Fruit fly (Drosophila melanogaster): ENCODE results near the gene CG14435.

CG14435 gene

dm6 chrX:6874918-6875454, 31.3 kb upstream of the CG14435 start (continued):
- TF ChIP-seq seq (GFP tag; IDR thresholded peaks at IDR 0.05) (0 out of 2 replicates have a peak, but pooled peaks have one; percentile 12), Sry-β (GFP tag; optimal IDR thresholded peaks at IDR 0.05) (no peak)

dm6 chrX:6871746-6872145, 28.0 kb upstream of the CG14435 start:
- TF ChIP-seq CG6689 (GFP tag; IDR thresholded peaks at IDR 0.05) (no peak), Blimp-1 (GFP tag; optimal IDR thresholded peaks at IDR 0.05) (no peak), CG12769 (tag; optimal IDR thresholded peaks at IDR 0.05) (peak; percentile 57), jigr1 (GFP tag; IDR thresholded peaks at IDR 0.05) (no peak), CG8478 (optimal IDR thresholded peaks at IDR 0.05) (peak; percentile 22), prd (optimal IDR thresholded peaks at IDR 0.05) (no peak), prd (GFP tag; IDR thresholded peaks at IDR 0.05) (no peak), grau (tag; optimal IDR thresholded peaks at IDR 0.05) (peak; percentile 59), wor (GFP tag; IDR thresholded peaks at IDR 0.05) (no peak), hth (optimal IDR thresholded peaks at IDR 0.05) (no peak), jumu (GFP tag; optimal IDR thresholded peaks at IDR 0.05) (no peak), Nf-YC (tag; optimal IDR thresholded peaks at IDR 0.05) (no peak), Lpt (GFP tag; optimal IDR thresholded peaks at IDR 0.05) (no peak), CG30431 (GFP tag; optimal IDR thresholded peaks at IDR 0.05) (no peak), cg (GFP tag; optimal IDR thresholded peaks at IDR 0.05) (peak; percentile 56), exex (tag; optimal IDR thresholded peaks at IDR 0.05) (no peak), CG9817 (tag; optimal IDR thresholded peaks at IDR 0.05) (no peak), tx (GFP tag; optimal IDR thresholded peaks at IDR 0.05) (no peak), crol (GFP tag; IDR thresholded peaks at IDR 0.05) (peak; percentile 66), CG1832 (GFP tag; optimal IDR thresholded peaks at IDR 0.05) (peak; percentile 28), ac (GFP tag; optimal IDR thresholded peaks at IDR 0.05) (no peak), kah (GFP tag; optimal IDR thresholded peaks at IDR 0.05) (peak; percentile 94), ash1 (GFP tag; optimal IDR thresholded peaks at IDR 0.05) (peak; percentile 13), Hand (GFP tag; optimal IDR thresholded peaks at IDR 0.05) (no peak), CG11504 (tag; optimal IDR thresholded peaks at IDR 0.05) (no peak), CG4617 (GFP tag; optimal IDR thresholded peaks at IDR 0.05; ENCODE audit: borderline replicate concordance) (no peak), scrt (GFP tag; optimal IDR thresholded peaks at IDR 0.05) (peak; percentile 24)

- TF ChIP-seq Adf1 (GFP tag; IDR thresholded peaks at IDR 0.05) (no peak), CG13287 (GFP tag; IDR thresholded peaks at IDR 0.05; ENCODE audit: partially characterized antibody) (no peak), cad (GFP tag; optimal IDR thresholded peaks at IDR 0.05) (no peak), Hey (tag; optimal IDR thresholded peaks at IDR 0.05) (no peak), CG4617 (GFP tag; optimal IDR thresholded peaks at IDR 0.05; ENCODE audit: borderline replicate concordance) (no peak), CG17612 (GFP tag; IDR thresholded peaks at IDR 0.05) (no peak), gsb-n (tag; optimal IDR thresholded peaks at IDR 0.05) (no peak), row (GFP tag; IDR thresholded peaks at IDR 0.05) (no peak), jing (GFP tag; optimal IDR thresholded peaks at IDR 0.05) (no peak), CG3281 (GFP tag; optimal IDR thresholded peaks at IDR 0.05) (no peak), Rfx (GFP tag; IDR thresholded peaks at IDR 0.05) (no peak)
Observed at dm6 chrX:6869770-6870404, 26.2 kb upstream of the CG14435 start.

Data from whole organism, embryonic.